Worm (Caenorhabditis elegans) whole organism, L4 larva: Measurements from ENCODE around the gene tab-1.

Experiments used
- D1046.2 ChIP-seq: fragments of 200-800 bp; sonication (Bioruptor generic); IDR thresholded peaks from 2 replicates; pipeline ENCODE4 v1.3.6; 2022; ENCODE audit warnings: missing genetic modification characterization, missing compliant biosample characterization
- F26F4.8 ChIP-seq: fragments of 200-800 bp; sonication (Bioruptor generic); conservative IDR thresholded peaks from 2 replicates; pipeline ENCODE4 v1.3.6; 2022; ENCODE audit warnings: missing genetic modification characterization, missing compliant biosample characterization
- F44E2.7 ChIP-seq: fragments of 200-800 bp; sonication (Bioruptor generic); IDR thresholded peaks from 2 replicates; pipeline ENCODE4 v2.1.2; 2022; ENCODE audit warnings: missing genetic modification characterization, missing compliant biosample characterization
- F49E8.2 ChIP-seq: sonication (generic microtip); optimal IDR thresholded peaks from 2 replicates; lab custom pipeline; 2016; ENCODE audit warnings: missing compliant biosample characterization, mild to moderate bottlenecking, missing genetic modification characterization, borderline replicate concordance
- T20F7.1 ChIP-seq: fragments of 200-800 bp; sonication (Bioruptor generic); optimal IDR thresholded peaks from 2 replicates; lab custom pipeline; 2018; ENCODE audit warnings: mild to moderate bottlenecking, missing genetic modification characterization, missing compliant biosample characterization
- T26A8.4 ChIP-seq: fragments of 200-800 bp; sonication (Bioruptor generic); IDR thresholded peaks from 2 replicates; pipeline ENCODE4 v1.3.6; 2022; ENCODE audit warnings: missing genetic modification characterization, missing compliant biosample characterization
- Y5F2A.4 ChIP-seq: fragments of 200-800 bp; sonication (Bioruptor generic); optimal IDR thresholded peaks from 2 replicates; lab custom pipeline; 2018; ENCODE audit warnings: mild to moderate bottlenecking, missing genetic modification characterization, missing compliant biosample characterization
- Y75B8A.6 ChIP-seq: fragments of 200-800 bp; sonication (Bioruptor generic); IDR thresholded peaks from 2 replicates; pipeline ENCODE4 v1.3.6; 2022; ENCODE audit warnings: missing genetic modification reagents, missing genetic modification characterization, missing compliant biosample characterization
- aha-1 ChIP-seq: fragments of 150-350 bp; peaks from one replicate; lab custom pipeline; 2014; ENCODE audit warnings: missing biosample characterization, missing genetic modification characterization
- aly-2 ChIP-seq: sonication (generic microtip); optimal IDR thresholded peaks from 2 replicates; lab custom pipeline; 2018; ENCODE audit warnings: missing biosample characterization, missing genetic modification characterization
- arid-1 ChIP-seq: fragments of 200-800 bp; sonication (Bioruptor generic); conservative IDR thresholded peaks from 2 replicates; pipeline ENCODE4 v1.3.6; 2022; ENCODE audit warnings: missing genetic modification reagents, missing genetic modification characterization, missing compliant biosample characterization
- attf-4 ChIP-seq: sonication (generic microtip); optimal IDR thresholded peaks from 3 replicates; lab custom pipeline; 2017; ENCODE audit warnings: missing biosample characterization, missing genetic modification characterization
- ceh-32 ChIP-seq: sonication (generic microtip); optimal IDR thresholded peaks from 2 replicates; lab custom pipeline; 2016; ENCODE audit warnings: mild to moderate bottlenecking, missing genetic modification characterization, missing compliant biosample characterization; ENCODE audit not compliant: poor library complexity
- ceh-44 ChIP-seq: fragments of 200-800 bp; sonication (Bioruptor generic); IDR thresholded peaks from 2 replicates; pipeline ENCODE4 v1.3.6; 2022; ENCODE audit warnings: missing genetic modification reagents, missing genetic modification characterization, missing compliant biosample characterization
- ceh-62 ChIP-seq: sonication (generic microtip); optimal IDR thresholded peaks from 2 replicates; lab custom pipeline; 2017; ENCODE audit warnings: missing biosample characterization, missing genetic modification characterization
- ces-1 ChIP-seq: fragments of 150-350 bp; sonication (generic microtip); optimal IDR thresholded peaks from 4 replicates; lab custom pipeline; 2014; ENCODE audit warnings: missing biosample characterization, missing genetic modification reagents, missing genetic modification characterization
- ctbp-1 ChIP-seq: fragments of 200-800 bp; sonication (Bioruptor generic); IDR thresholded peaks from 2 replicates; pipeline ENCODE4 v1.3.6; 2022; ENCODE audit warnings: missing genetic modification reagents, missing genetic modification characterization, missing compliant biosample characterization
- daf-12 ChIP-seq: fragments of 150-350 bp; optimal IDR thresholded peaks from 2 replicates; lab custom pipeline; 2014; ENCODE audit warnings: missing biosample characterization, missing genetic modification reagents, missing genetic modification characterization
- daf-16 ChIP-seq, 3 experiments: sonication (generic microtip); optimal IDR thresholded peaks; 2 replicates each; lab custom pipeline; 2016 to 2017; ENCODE audit warnings: missing genetic modification characterization in 3 of 3, missing genetic modification reagents in 3 of 3, mild to moderate bottlenecking in 2 of 3, missing compliant biosample characterization in 2 of 3, missing biosample characterization in 1 of 3, moderate library complexity in 1 of 3
- daf-8 ChIP-seq: fragments of 200-800 bp; sonication (Bioruptor generic); IDR thresholded peaks from 2 replicates; pipeline ENCODE4 v1.3.6; 2022; ENCODE audit warnings: missing genetic modification characterization, missing compliant biosample characterization
- dmd-8 ChIP-seq: fragments of 200-800 bp; sonication (Bioruptor generic); IDR thresholded peaks from 2 replicates; pipeline ENCODE4 v1.3.6; 2022; ENCODE audit warnings: missing genetic modification characterization, missing compliant biosample characterization
- dpl-1 ChIP-seq: fragments of 150-350 bp; optimal IDR thresholded peaks from 2 replicates; lab custom pipeline; 2014; ENCODE audit warnings: missing biosample characterization, missing genetic modification reagents, missing genetic modification characterization
- duxl-1 ChIP-seq: sonication (generic microtip); optimal IDR thresholded peaks from 2 replicates; lab custom pipeline; 2016; ENCODE audit warnings: mild to moderate bottlenecking, missing genetic modification characterization, moderate library complexity, missing compliant biosample characterization; ENCODE audit not compliant: poor library complexity
- egl-27 ChIP-seq: sonication (generic microtip); optimal IDR thresholded peaks from 3 replicates; lab custom pipeline; 2017; ENCODE audit warnings: missing biosample characterization, missing genetic modification reagents, missing genetic modification characterization
- egl-43 ChIP-seq: fragments of 200-800 bp; sonication (Bioruptor generic); IDR thresholded peaks from 2 replicates; pipeline ENCODE4 v1.3.6; 2022; ENCODE audit warnings: missing genetic modification reagents, missing genetic modification characterization, missing compliant biosample characterization
- fkh-10 ChIP-seq: fragments of 150-350 bp; optimal IDR thresholded peaks from 2 replicates; lab custom pipeline; 2014; ENCODE audit warnings: missing biosample characterization, missing genetic modification reagents, missing genetic modification characterization
- fos-1 ChIP-seq: fragments of 150-350 bp; optimal IDR thresholded peaks from 2 replicates; lab custom pipeline; 2014; ENCODE audit warnings: missing biosample characterization, missing genetic modification characterization
- gei-8 ChIP-seq: fragments of 200-800 bp; sonication (Bioruptor generic); optimal IDR thresholded peaks from 2 replicates; lab custom pipeline; 2018; ENCODE audit warnings: mild to moderate bottlenecking, missing genetic modification characterization, missing compliant biosample characterization
- hlh-11 ChIP-seq: fragments of 200-800 bp; sonication (Bioruptor generic); optimal IDR thresholded peaks from 2 replicates; lab custom pipeline; 2018; ENCODE audit warnings: mild to moderate bottlenecking, missing genetic modification characterization, missing compliant biosample characterization
- hlh-30 ChIP-seq: sonication (generic microtip); optimal IDR thresholded peaks from 2 replicates; lab custom pipeline; 2017; ENCODE audit warnings: antibody characterized with exemption, mild to moderate bottlenecking, missing genetic modification characterization, missing compliant biosample characterization; ENCODE audit not compliant: insufficient read depth
- jun-1 ChIP-seq: fragments of 150-350 bp; optimal IDR thresholded peaks from 2 replicates; lab custom pipeline; 2014; ENCODE audit warnings: missing biosample characterization, missing genetic modification reagents, missing genetic modification characterization
- lin-1 ChIP-seq: fragments of 200-800 bp; sonication (Bioruptor generic); IDR thresholded peaks from 2 replicates; pipeline ENCODE4 v1.3.6; 2022; ENCODE audit warnings: missing genetic modification reagents, missing genetic modification characterization, missing compliant biosample characterization
- lin-38 ChIP-seq: fragments of 200-800 bp; sonication (Bioruptor generic); IDR thresholded peaks from 2 replicates; pipeline ENCODE4 v1.3.6; 2022; ENCODE audit warnings: missing genetic modification reagents, missing genetic modification characterization, missing compliant biosample characterization
- lin-39 ChIP-seq: fragments of 150-350 bp; optimal IDR thresholded peaks from 2 replicates; lab custom pipeline; 2014; ENCODE audit warnings: missing biosample characterization, missing genetic modification reagents, missing genetic modification characterization
- lir-3 ChIP-seq: sonication (generic microtip); optimal IDR thresholded peaks from 2 replicates; lab custom pipeline; 2016; ENCODE audit warnings: mild to moderate bottlenecking, missing genetic modification characterization, missing compliant biosample characterization
- mdl-1 ChIP-seq, 2 experiments: fragments of 150-350 bp in 1 of 2; sonication (generic microtip) in 1 of 2; optimal IDR thresholded peaks; 2 replicates each; lab custom pipeline; 2014 to 2017; ENCODE audit warnings: missing biosample characterization in 2 of 2, missing genetic modification characterization in 2 of 2
- mdt-29 ChIP-seq: fragments of 200-800 bp; sonication (Bioruptor generic); IDR thresholded peaks from 2 replicates; pipeline ENCODE4 v1.3.6; 2022; ENCODE audit warnings: missing genetic modification reagents, missing genetic modification characterization, missing compliant biosample characterization
- nhr-10 ChIP-seq: fragments of 150-350 bp; optimal IDR thresholded peaks from 2 replicates; lab custom pipeline; 2014; ENCODE audit warnings: missing biosample characterization, missing genetic modification characterization
- nhr-11 ChIP-seq: fragments of 150-350 bp; optimal IDR thresholded peaks from 2 replicates; lab custom pipeline; 2014; ENCODE audit warnings: missing biosample characterization, missing genetic modification characterization
- nhr-237 ChIP-seq: sonication (generic microtip); optimal IDR thresholded peaks from 2 replicates; lab custom pipeline; 2017; ENCODE audit warnings: missing biosample characterization, missing genetic modification characterization
- nhr-28 ChIP-seq: fragments of 150-350 bp; optimal IDR thresholded peaks from 2 replicates; lab custom pipeline; 2014; ENCODE audit warnings: missing biosample characterization, missing genetic modification characterization
- nhr-6 ChIP-seq: fragments of 150-350 bp; optimal IDR thresholded peaks from 2 replicates; lab custom pipeline; 2014; ENCODE audit warnings: missing biosample characterization, missing genetic modification characterization
- nhr-76 ChIP-seq: fragments of 150-350 bp; optimal IDR thresholded peaks from 2 replicates; lab custom pipeline; 2014; ENCODE audit warnings: missing biosample characterization, missing genetic modification characterization
- php-3 ChIP-seq: fragments of 200-800 bp; sonication (Bioruptor generic); IDR thresholded peaks from 2 replicates; pipeline ENCODE4 v1.3.6; 2022; ENCODE audit warnings: missing genetic modification reagents, missing genetic modification characterization, missing compliant biosample characterization
- pqm-1 ChIP-seq: sonication (generic microtip); optimal IDR thresholded peaks from 2 replicates; lab custom pipeline; 2017; ENCODE audit warnings: missing biosample characterization, missing genetic modification characterization
- rbr-2 ChIP-seq: sonication (generic microtip); optimal IDR thresholded peaks from 2 replicates; lab custom pipeline; 2016; ENCODE audit warnings: missing genotype, missing genetic modification characterization, missing compliant biosample characterization
- set-16 ChIP-seq: fragments of 200-800 bp; sonication (Bioruptor generic); IDR thresholded peaks from 2 replicates; pipeline ENCODE4 v1.3.6; 2022; ENCODE audit warnings: missing genetic modification reagents, missing genetic modification characterization, missing compliant biosample characterization
- spr-3 ChIP-seq: fragments of 200-800 bp; sonication (Bioruptor generic); optimal IDR thresholded peaks from 2 replicates; lab custom pipeline; 2018; ENCODE audit warnings: mild to moderate bottlenecking, missing genetic modification characterization, missing compliant biosample characterization
- zag-1 ChIP-seq: fragments of 150-350 bp; optimal IDR thresholded peaks from 2 replicates; lab custom pipeline; 2014; ENCODE audit warnings: missing biosample characterization, missing genetic modification characterization
- zfp-3 ChIP-seq: fragments of 200-800 bp; sonication (Bioruptor generic); conservative IDR thresholded peaks from 2 replicates; pipeline ENCODE4 v1.3.6; 2022; ENCODE audit warnings: missing genetic modification reagents, missing genetic modification characterization, missing compliant biosample characterization
- zip-2 ChIP-seq: fragments of 150-350 bp; optimal IDR thresholded peaks from 2 replicates; lab custom pipeline; 2014; ENCODE audit warnings: missing biosample characterization, missing genetic modification characterization
- ztf-11 ChIP-seq: fragments of 150-350 bp; optimal IDR thresholded peaks from 2 replicates; lab custom pipeline; 2014; ENCODE audit warnings: missing biosample characterization, missing genetic modification characterization

tab-1 gene

DNA sequence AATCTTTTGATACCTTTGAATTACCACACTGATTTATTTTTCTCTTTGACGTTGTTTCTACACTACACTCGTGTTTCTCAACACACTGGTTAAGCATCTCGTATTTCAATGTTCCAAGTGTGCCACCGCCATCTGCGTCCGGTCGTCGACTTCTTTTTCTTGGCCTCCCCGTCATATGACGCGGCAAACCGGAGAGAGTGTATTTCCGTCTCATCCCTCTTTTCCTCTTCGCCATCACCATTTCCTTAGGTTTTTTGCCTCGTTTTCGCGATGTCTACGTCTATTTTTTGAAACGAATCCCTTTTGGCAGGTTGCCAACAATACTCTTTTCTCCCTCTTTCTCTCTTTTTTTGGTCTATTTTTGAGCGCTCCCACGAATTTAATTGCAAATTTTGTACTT, 35.9 kb downstream of the tab-1 start (continued):
- TF ChIP-seq php-3 (GFP tag; lab: Robert Waterston, UW) = no peak
- no peak for TF ChIP-seq nhr-237 (tag; lab: Kevin White, UChicago)
- TF ChIP-seq zfp-3 (GFP tag; lab: Robert Waterston, UW) = no peak
- no peak for TF ChIP-seq ceh-44 (GFP tag; lab: Robert Waterston, UW)
- no peak for TF ChIP-seq arid-1 (GFP tag; lab: Robert Waterston, UW)
- TF ChIP-seq T26A8.4 (GFP tag; lab: Robert Waterston, UW) = 0 out of 2 replicates have a peak, but pooled peaks have one; percentile 10
- TF ChIP-seq nhr-28 (tag; lab: Kevin White, UChicago) = peak; percentile 8
- TF ChIP-seq nhr-11 (tag; lab: Kevin White, UChicago) = peak; percentile 40
- TF ChIP-seq ceh-62 (tag; lab: Kevin White, UChicago) = no peak
- TF ChIP-seq nhr-6 (tag; lab: Kevin White, UChicago) = no peak
- no peak for TF ChIP-seq nhr-76 (tag; lab: Kevin White, UChicago)
- TF ChIP-seq fos-1 (tag; lab: Kevin White, UChicago) = no peak
- no peak for TF ChIP-seq pqm-1 (tag; lab: Kevin White, UChicago)
- peak; percentile 57 for TF ChIP-seq hlh-11 (tag; lab: Kevin White, UChicago)
- TF ChIP-seq jun-1 (tag; lab: Kevin White, UChicago) = no peak
- TF ChIP-seq mdt-29 (GFP tag; lab: Robert Waterston, UW) = no peak
- TF ChIP-seq egl-27 = peak; percentile 71
- no peak for TF ChIP-seq daf-12 (tag; lab: Kevin White, UChicago)
- peak; percentile 63; the same call in 1 of the 2 replicates for TF ChIP-seq ctbp-1
- no peak for TF ChIP-seq mdl-1 (tag; optimal IDR thresholded peaks at IDR 0.05; lab: Kevin White, UChicago)
- TF ChIP-seq lin-1 = no peak
- TF ChIP-seq attf-4 (tag; lab: Kevin White, UChicago) = no peak
- TF ChIP-seq lir-3 (tag; lab: Kevin White, UChicago) = no peak
- no peak for TF ChIP-seq lin-38 (GFP tag; lab: Robert Waterston, UW)
- TF ChIP-seq spr-3 (GFP tag; lab: Kevin White, UChicago) = no peak
- TF ChIP-seq F26F4.8 (GFP tag; lab: Robert Waterston, UW) = no peak
- no peak for TF ChIP-seq zag-1
- no peak for TF ChIP-seq dmd-8 (GFP tag; lab: Robert Waterston, UW)
- TF ChIP-seq dpl-1 (GFP tag; lab: Kevin White, UChicago) = no peak
- no peak for TF ChIP-seq duxl-1 (tag; lab: Kevin White, UChicago)
- TF ChIP-seq D1046.2 (GFP tag; lab: Robert Waterston, UW) = no peak
- TF ChIP-seq ces-1 = no peak
- no peak for TF ChIP-seq egl-43 (GFP tag; lab: Robert Waterston, UW)
- no peak for TF ChIP-seq daf-16 (GFP tag; optimal IDR thresholded peaks at IDR 0.05; lab: Kevin White, UChicago)
- no peak for TF ChIP-seq daf-16 (tag; optimal IDR thresholded peaks at IDR 0.05; lab: Kevin White, UChicago)
- TF ChIP-seq daf-8 (GFP tag; lab: Robert Waterston, UW) = no peak
- no peak for TF ChIP-seq gei-8 (GFP tag; lab: Kevin White, UChicago)
- no peak for TF ChIP-seq T20F7.1 (GFP tag; lab: Kevin White, UChicago)
- no peak for TF ChIP-seq rbr-2 (tag; lab: Kevin White, UChicago)
- TF ChIP-seq ceh-32 (tag; lab: Kevin White, UChicago) = no peak
- no peak for TF ChIP-seq aly-2 (tag; lab: Kevin White, UChicago)
- no peak for TF ChIP-seq ztf-11 (tag; lab: Kevin White, UChicago)
- TF ChIP-seq nhr-10 (tag; lab: Kevin White, UChicago) = no peak
- no peak for TF ChIP-seq lin-39
- TF ChIP-seq zip-2 = no peak
- TF ChIP-seq hlh-30 (tag; lab: Kevin White, UChicago) = peak; percentile 81
- TF ChIP-seq set-16 = 0 out of 2 replicates have a peak, but pooled peaks have one; percentile 3
- no peak for TF ChIP-seq Y75B8A.6 (GFP tag; lab: Robert Waterston, UW)
- no peak for TF ChIP-seq F44E2.7 (GFP tag; lab: Robert Waterston, UW)
- no peak for TF ChIP-seq F49E8.2 (tag; lab: Kevin White, UChicago)
- no peak for TF ChIP-seq fkh-10 (GFP tag; lab: Kevin White, UChicago)
- no peak for TF ChIP-seq Y5F2A.4
- TF ChIP-seq aha-1 (tag; lab: Kevin White, UChicago) = peak; percentile 99
